Fruit fly (Drosophila melanogaster): ENCODE results near the gene RpL13A.

The RpL13A gene

dm6 chr3R:5624115-5624878, at the start of gene RpL13A, which contains the start of the genes Dph4 and Spec2 (continued):
- TF ChIP-seq CG12391 (tag; optimal IDR thresholded peaks at IDR 0.05) = peak; percentile 91
- peak; percentile 94 for TF ChIP-seq Camta (GFP tag; optimal IDR thresholded peaks at IDR 0.05)
- peak; percentile 52 for TF ChIP-seq kay (GFP tag; optimal IDR thresholded peaks at IDR 0.05)
- TF ChIP-seq CG15011 (GFP tag; optimal IDR thresholded peaks at IDR 0.05) = peak; percentile 91
- TF ChIP-seq CG14014 (GFP tag; IDR thresholded peaks at IDR 0.05) = no peak
- peak; percentile 99 for TF ChIP-seq YL-1 (GFP tag; optimal IDR thresholded peaks at IDR 0.05)
- TF ChIP-seq Asciz (GFP tag; optimal IDR thresholded peaks at IDR 0.05) = peak; percentile 92
- peak; percentile 95 for TF ChIP-seq odd (GFP tag; optimal IDR thresholded peaks at IDR 0.05)
- peak; percentile 86 for TF ChIP-seq CG4282 (GFP tag; optimal IDR thresholded peaks at IDR 0.05)
- TF ChIP-seq CG30431 (GFP tag; optimal IDR thresholded peaks at IDR 0.05) = peak; percentile 86
- peak; percentile 81 for TF ChIP-seq jumu (GFP tag; optimal IDR thresholded peaks at IDR 0.05)
- peak; percentile 93 for TF ChIP-seq CG4707 (GFP tag; optimal IDR thresholded peaks at IDR 0.05)
- TF ChIP-seq crp (GFP tag; optimal IDR thresholded peaks at IDR 0.05) = peak in 1 of 2 experiments; percentile 67
- TF ChIP-seq CG1602 (GFP tag; optimal IDR thresholded peaks at IDR 0.05) = peak; percentile 77
- no peak for TF ChIP-seq sens-2 (GFP tag; IDR thresholded peaks at IDR 0.05)
- TF ChIP-seq dmrt11E (tag; optimal IDR thresholded peaks at IDR 0.05) = peak; percentile 84
- TF ChIP-seq dati (GFP tag; IDR thresholded peaks at IDR 0.05) = no peak
- no peak for TF ChIP-seq CG17612 (GFP tag; IDR thresholded peaks at IDR 0.05)
- TF ChIP-seq ac (GFP tag; optimal IDR thresholded peaks at IDR 0.05) = peak; percentile 90
- TF ChIP-seq CG8359 (GFP tag; optimal IDR thresholded peaks at IDR 0.05; ENCODE audit: borderline replicate concordance) = peak; percentile 85
- no peak for TF ChIP-seq CG42726 (GFP tag; IDR thresholded peaks at IDR 0.05; ENCODE audit: partially characterized antibody)
- peak; percentile 77 for TF ChIP-seq fd3F (GFP tag; optimal IDR thresholded peaks at IDR 0.05)
- TF ChIP-seq CG18764 (GFP tag; optimal IDR thresholded peaks at IDR 0.05) = peak; percentile 91
- peak; percentile 74 for TF ChIP-seq tup (GFP tag; optimal IDR thresholded peaks at IDR 0.05)
- no peak for TF ChIP-seq Ada2b (GFP tag; IDR thresholded peaks at IDR 0.05)
- TF ChIP-seq aop (GFP tag; IDR thresholded peaks at IDR 0.05) = no peak
- TF ChIP-seq Mes4 (GFP tag; optimal IDR thresholded peaks at IDR 0.05) = peak; percentile 98
- TF ChIP-seq bab2 (GFP tag; optimal IDR thresholded peaks at IDR 0.05) = peak; percentile 77
- TF ChIP-seq ken (GFP tag; IDR thresholded peaks at IDR 0.05) = no peak
- TF ChIP-seq Fer3 (tag; optimal IDR thresholded peaks at IDR 0.05) = peak; percentile 92
- TF ChIP-seq NfI (GFP tag; optimal IDR thresholded peaks at IDR 0.05) = peak; percentile 97
- TF ChIP-seq Rx (GFP tag; IDR thresholded peaks at IDR 0.05) = no peak
- TF ChIP-seq CG2199 (GFP tag; IDR thresholded peaks at IDR 0.05) = no peak
- TF ChIP-seq gsb (GFP tag; IDR thresholded peaks at IDR 0.05) = no peak
- TF ChIP-seq CG10321 (GFP tag; IDR thresholded peaks at IDR 0.05) = no peak
- TF ChIP-seq onecut (GFP tag; IDR thresholded peaks at IDR 0.05) = peak; percentile 93
- TF ChIP-seq Hsf (GFP tag; optimal IDR thresholded peaks at IDR 0.05) = peak; percentile 87
- TF ChIP-seq CG15696 (tag; optimal IDR thresholded peaks at IDR 0.05) = peak; percentile 50
- TF ChIP-seq Abd-B (GFP tag; optimal IDR thresholded peaks at IDR 0.05) = no peak
- TF ChIP-seq her (GFP tag; optimal IDR thresholded peaks at IDR 0.05) = peak; percentile 93
- TF ChIP-seq ab (GFP tag; optimal IDR thresholded peaks at IDR 0.05) = peak; percentile 16
- TF ChIP-seq CG18011 (GFP tag; optimal IDR thresholded peaks at IDR 0.05) = peak; percentile 87
- no peak for TF ChIP-seq vnd (GFP tag; IDR thresholded peaks at IDR 0.05; ENCODE audit: partially characterized antibody)
- TF ChIP-seq CG7786 (GFP tag; optimal IDR thresholded peaks at IDR 0.05) = peak; percentile 78
- peak; percentile 90 for TF ChIP-seq disco-r (GFP tag; optimal IDR thresholded peaks at IDR 0.05)
- peak; percentile 96 for TF ChIP-seq bcd (GFP tag; optimal IDR thresholded peaks at IDR 0.05)
- peak; percentile 82 for TF ChIP-seq CG15269 (tag; optimal IDR thresholded peaks at IDR 0.05)
- TF ChIP-seq CG14050 (GFP tag; IDR thresholded peaks at IDR 0.05) = no peak
- TF ChIP-seq CG17328 (GFP tag; IDR thresholded peaks at IDR 0.05) = no peak

Data from whole organism, embryonic.